Worm (Caenorhabditis elegans) whole organism, L1 larva: Measurements from ENCODE around the gene dct-12.

Source experiments
- F16B12.6 ChIP-seq: fragments of 150-350 bp; optimal IDR thresholded peaks from 2 replicates; lab custom pipeline; 2014; ENCODE audit warnings: missing biosample characterization, missing genetic modification characterization
- aha-1 ChIP-seq: fragments of 150-350 bp; optimal IDR thresholded peaks from 2 replicates; lab custom pipeline; 2014; ENCODE audit warnings: missing biosample characterization, missing genetic modification characterization
- blmp-1 ChIP-seq: fragments of 150-350 bp; optimal IDR thresholded peaks from 2 replicates; lab custom pipeline; 2014; ENCODE audit warnings: missing biosample characterization, missing genetic modification characterization
- ceh-8 ChIP-seq: fragments of 200-800 bp; sonication (Bioruptor generic); optimal IDR thresholded peaks from 2 replicates; lab custom pipeline; 2018; ENCODE audit warnings: mild to moderate bottlenecking, missing genetic modification characterization, moderate library complexity, missing compliant biosample characterization
- ceh-82 ChIP-seq, 3 experiments: fragments of 150-350 bp in 1 of 3; sonication (generic microtip) in 2 of 3; optimal IDR thresholded peaks; 2 replicates each; lab custom pipeline; 2014 to 2017; ENCODE audit warnings: missing biosample characterization in 3 of 3, missing genetic modification characterization in 3 of 3
- ceh-88 ChIP-seq: fragments of 200-800 bp; sonication (Bioruptor generic); IDR thresholded peaks from 2 replicates; pipeline ENCODE4 v1.3.6; 2022; ENCODE audit warnings: missing genetic modification characterization, missing compliant biosample characterization
- ces-1 ChIP-seq: fragments of 150-350 bp; optimal IDR thresholded peaks from 2 replicates; lab custom pipeline; 2014; ENCODE audit warnings: missing biosample characterization, missing genetic modification reagents, missing genetic modification characterization
- efl-1 ChIP-seq, 4 experiments: fragments of 150-350 bp; optimal IDR thresholded peaks in 3 of 4; peaks in 1 of 4; 1 replicate in 1 of 4; 2 replicates in 3 of 4; lab custom pipeline; 2014; ENCODE audit warnings: missing biosample characterization in 2 of 4, missing genetic modification characterization in 2 of 4, missing genetic modification reagents in 2 of 4
- efl-3 ChIP-seq: fragments of 200-800 bp; sonication (Bioruptor generic); optimal IDR thresholded peaks from 2 replicates; lab custom pipeline; 2018; ENCODE audit warnings: mild to moderate bottlenecking, missing genetic modification characterization, missing compliant biosample characterization
- egl-27 ChIP-seq, 2 experiments: fragments of 150-350 bp in 1 of 2; sonication (generic microtip); optimal IDR thresholded peaks; 3 replicates each; lab custom pipeline; 2017 to 2018; ENCODE audit warnings: missing biosample characterization in 2 of 2, missing genetic modification characterization in 2 of 2, missing genetic modification reagents in 2 of 2
- elt-2 ChIP-seq: sonication (generic microtip); optimal IDR thresholded peaks from 2 replicates; lab custom pipeline; 2016; ENCODE audit warnings: missing genetic modification characterization, mild to moderate bottlenecking, inconsistent platforms, missing compliant biosample characterization, missing genetic modification reagents
- ets-5 ChIP-seq: fragments of 200-800 bp; sonication (Bioruptor generic); IDR thresholded peaks from 2 replicates; pipeline ENCODE4 v1.3.6; 2022; ENCODE audit warnings: missing genetic modification characterization, missing compliant biosample characterization
- fkh-10 ChIP-seq: sonication (generic microtip); optimal IDR thresholded peaks from 2 replicates; lab custom pipeline; 2017; ENCODE audit warnings: missing biosample characterization, missing genetic modification reagents, missing genetic modification characterization
- fkh-4 ChIP-seq: sonication (generic microtip); optimal IDR thresholded peaks from 2 replicates; lab custom pipeline; 2016; ENCODE audit warnings: missing compliant biosample characterization, missing genetic modification characterization, borderline replicate concordance
- grh-1 ChIP-seq: fragments of 200-800 bp; sonication (Bioruptor generic); IDR thresholded peaks from 2 replicates; pipeline ENCODE4 v1.3.6; 2022; ENCODE audit warnings: missing genetic modification reagents, missing genetic modification characterization, missing compliant biosample characterization
- hlh-4 ChIP-seq: sonication (generic microtip); optimal IDR thresholded peaks from 2 replicates; lab custom pipeline; 2016; ENCODE audit warnings: mild to moderate bottlenecking, missing genetic modification characterization, missing compliant biosample characterization
- isw-1 ChIP-seq: fragments of 200-800 bp; sonication (Bioruptor generic); IDR thresholded peaks from 2 replicates; pipeline ENCODE4 v1.3.6; 2022; ENCODE audit warnings: missing genetic modification characterization, missing compliant biosample characterization
- jun-1 ChIP-seq: fragments of 150-350 bp; optimal IDR thresholded peaks from 2 replicates; lab custom pipeline; 2014; ENCODE audit warnings: missing biosample characterization, missing genetic modification reagents, missing genetic modification characterization
- lin-13 ChIP-seq: fragments of 150-350 bp; optimal IDR thresholded peaks from 2 replicates; lab custom pipeline; 2014; ENCODE audit warnings: missing biosample characterization, missing genetic modification reagents, missing genetic modification characterization
- lin-15B ChIP-seq: fragments of 150-350 bp; sonication (generic microtip); optimal IDR thresholded peaks from 3 replicates; lab custom pipeline; 2014; ENCODE audit warnings: missing biosample characterization, missing genetic modification characterization
- lin-35 ChIP-seq, 2 experiments: fragments of 150-350 bp; optimal IDR thresholded peaks; 2 replicates each; lab custom pipeline; 2014; ENCODE audit warnings: missing biosample characterization in 2 of 2, missing genetic modification characterization in 2 of 2, missing genetic modification reagents in 2 of 2
- lir-3 ChIP-seq: sonication (generic microtip); optimal IDR thresholded peaks from 2 replicates; lab custom pipeline; 2016; ENCODE audit warnings: mild to moderate bottlenecking, missing genetic modification characterization, moderate library complexity, missing compliant biosample characterization; ENCODE audit not compliant: poor library complexity
- lsy-2 ChIP-seq, 2 experiments: fragments of 150-350 bp; optimal IDR thresholded peaks; 2 replicates each; lab custom pipeline; 2014; ENCODE audit warnings: missing biosample characterization in 2 of 2, missing genetic modification characterization in 2 of 2
- mdl-1 ChIP-seq, 2 experiments: fragments of 150-350 bp; optimal IDR thresholded peaks; 2 replicates each; lab custom pipeline; 2014 to 2017; ENCODE audit warnings: missing biosample characterization in 2 of 2, missing genetic modification characterization in 2 of 2, inconsistent platforms in 1 of 2
- nhr-12 ChIP-seq: sonication (generic microtip); optimal IDR thresholded peaks from 2 replicates; lab custom pipeline; 2017; ENCODE audit warnings: missing biosample characterization, missing genetic modification characterization
- nhr-19 ChIP-seq: fragments of 200-800 bp; sonication (Bioruptor generic); conservative IDR thresholded peaks from 2 replicates; pipeline ENCODE4 v1.3.6; 2022; ENCODE audit warnings: missing genetic modification characterization, missing compliant biosample characterization
- nhr-28 ChIP-seq: fragments of 150-350 bp; optimal IDR thresholded peaks from 2 replicates; lab custom pipeline; 2014; ENCODE audit warnings: missing biosample characterization, missing genetic modification characterization
- nhr-47 ChIP-seq: sonication (generic microtip); optimal IDR thresholded peaks from 2 replicates; lab custom pipeline; 2016; ENCODE audit warnings: mild to moderate bottlenecking, missing genetic modification characterization, moderate library complexity, missing compliant biosample characterization
- nhr-71 ChIP-seq: sonication (generic microtip); optimal IDR thresholded peaks from 2 replicates; lab custom pipeline; 2016; ENCODE audit warnings: mild to moderate bottlenecking, missing genetic modification characterization, moderate library complexity, missing compliant biosample characterization
- nhr-85 ChIP-seq: sonication (generic microtip); peaks from one replicate; lab custom pipeline; 2016; ENCODE audit warnings: missing genetic modification characterization, inconsistent platforms, missing compliant biosample characterization
- pqm-1 ChIP-seq: sonication (generic microtip); optimal IDR thresholded peaks from 3 replicates; lab custom pipeline; 2017; ENCODE audit warnings: missing biosample characterization, missing genetic modification characterization
- rnt-1 ChIP-seq: sonication (generic microtip); optimal IDR thresholded peaks from 2 replicates; lab custom pipeline; 2016; ENCODE audit warnings: mild to moderate bottlenecking, missing genetic modification characterization, moderate library complexity, missing compliant biosample characterization
- skn-1 ChIP-seq: fragments of 150-350 bp; optimal IDR thresholded peaks from 2 replicates; lab custom pipeline; 2014; ENCODE audit warnings: missing biosample characterization, missing genetic modification characterization
- snpc-4 ChIP-seq: fragments of 150-350 bp; optimal IDR thresholded peaks from 2 replicates; lab custom pipeline; 2014; ENCODE audit warnings: missing biosample characterization, missing genetic modification characterization
- snu-23 ChIP-seq: sonication (generic microtip); optimal IDR thresholded peaks from 2 replicates; lab custom pipeline; 2016; ENCODE audit warnings: missing genetic modification characterization, missing compliant biosample characterization
- sptf-1 ChIP-seq: fragments of 150-350 bp; optimal IDR thresholded peaks from 2 replicates; lab custom pipeline; 2014; ENCODE audit warnings: missing biosample characterization, missing genetic modification characterization
- tbx-2 ChIP-seq: sonication (generic microtip); optimal IDR thresholded peaks from 2 replicates; lab custom pipeline; 2016; ENCODE audit warnings: missing genetic modification characterization, missing compliant biosample characterization
- tlp-1 ChIP-seq: fragments of 150-350 bp; optimal IDR thresholded peaks from 2 replicates; lab custom pipeline; 2014; ENCODE audit warnings: missing biosample characterization, missing genetic modification characterization
- unc-130 ChIP-seq: fragments of 150-350 bp; optimal IDR thresholded peaks from 2 replicates; lab custom pipeline; 2017; ENCODE audit warnings: missing biosample characterization, missing genetic modification characterization, inconsistent platforms
- unc-30 ChIP-seq: sonication (generic microtip); optimal IDR thresholded peaks from 2 replicates; lab custom pipeline; 2017; ENCODE audit warnings: missing biosample characterization, missing genetic modification characterization
- unc-62 ChIP-seq: fragments of 150-350 bp; optimal IDR thresholded peaks from 2 replicates; lab custom pipeline; 2014; ENCODE audit warnings: missing biosample characterization, missing genetic modification reagents, missing genetic modification characterization
- unc-98 ChIP-seq: fragments of 200-800 bp; sonication (Bioruptor generic); IDR thresholded peaks from 2 replicates; pipeline ENCODE4 v1.3.6; 2022; ENCODE audit warnings: missing genetic modification characterization, missing compliant biosample characterization
- xbp-1 ChIP-seq: sonication (generic microtip); optimal IDR thresholded peaks from 2 replicates; lab custom pipeline; 2016; ENCODE audit warnings: missing genetic modification characterization, missing compliant biosample characterization
- ztf-11 ChIP-seq, 2 experiments: sonication (generic microtip); optimal IDR thresholded peaks; 2 replicates each; lab custom pipeline; 2016 to 2017; ENCODE audit warnings: missing genetic modification characterization in 2 of 2, missing biosample characterization in 1 of 2, missing compliant biosample characterization in 1 of 2

The dct-12 gene

DNA sequence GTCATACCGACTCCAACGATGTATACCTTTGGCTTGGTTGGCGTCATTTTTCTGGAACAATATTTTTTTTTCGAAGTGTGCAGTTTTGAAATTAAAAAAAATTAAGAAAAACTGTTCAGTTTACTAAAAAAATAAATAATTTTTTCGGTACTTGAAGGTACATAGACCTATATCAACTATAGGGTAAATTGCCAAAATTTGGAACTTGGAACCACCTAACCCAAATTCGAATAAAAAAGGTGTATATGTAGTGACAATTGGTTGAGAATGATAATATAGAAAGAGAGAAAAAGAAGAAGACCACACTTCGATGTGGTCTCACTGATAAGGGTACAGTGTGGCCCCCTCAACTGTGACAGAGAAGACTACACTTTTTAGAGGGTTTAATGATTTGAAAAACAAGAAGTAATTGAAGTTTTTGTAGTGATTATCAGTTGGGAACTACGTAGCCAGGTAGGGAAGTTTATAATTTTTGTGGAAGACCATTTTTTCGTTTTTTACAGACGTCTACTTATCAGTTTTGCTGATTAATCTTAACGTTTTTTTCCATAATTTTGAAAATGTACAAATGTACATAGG, 6.5 kb downstream of the dct-12 start, which contains the start of gene daf-22 (continued):
- TF ChIP-seq efl-3 (GFP tag; lab: Kevin White, UChicago), result no peak
- TF ChIP-seq unc-30, result no peak
- no peak for TF ChIP-seq grh-1 (GFP tag; lab: Robert Waterston, UW)
- peak in 1 of 2 experiments; percentile 41 for TF ChIP-seq lin-35 (GFP tag; optimal IDR thresholded peaks at IDR 0.05; lab: Kevin White, UChicago)
- no peak for TF ChIP-seq nhr-28 (tag; lab: Kevin White, UChicago)
- no peak for TF ChIP-seq unc-62
- TF ChIP-seq xbp-1 (tag; lab: Kevin White, UChicago), result no peak
- TF ChIP-seq ceh-88 (GFP tag; lab: Robert Waterston, UW), result no peak
- no peak for TF ChIP-seq lsy-2 (tag; optimal IDR thresholded peaks at IDR 0.05; lab: Kevin White, UChicago)
- TF ChIP-seq ces-1 (GFP tag; lab: Kevin White, UChicago), result no peak
- peak; percentile 84 for TF ChIP-seq elt-2 (tag; lab: Kevin White, UChicago)
- no peak for TF ChIP-seq hlh-4 (tag; lab: Kevin White, UChicago)
- no peak for TF ChIP-seq nhr-47 (tag; lab: Kevin White, UChicago)
- TF ChIP-seq mdl-1 (tag; optimal IDR thresholded peaks at IDR 0.05; lab: Kevin White, UChicago), result no peak
- TF ChIP-seq lin-13 (GFP tag; lab: Kevin White, UChicago), result no peak
- no peak for TF ChIP-seq lin-15B (tag; lab: Kevin White, UChicago)
- no peak for TF ChIP-seq skn-1 (tag; lab: Kevin White, UChicago)
- TF ChIP-seq jun-1, result no peak
- TF ChIP-seq fkh-4, result no peak
- no peak for TF ChIP-seq unc-98 (GFP tag; lab: Robert Waterston, UW)
- no peak for TF ChIP-seq ceh-8 (GFP tag; lab: Kevin White, UChicago)
- TF ChIP-seq tlp-1 (tag; lab: Kevin White, UChicago), result no peak
- TF ChIP-seq sptf-1 (tag; lab: Kevin White, UChicago), result no peak
- TF ChIP-seq nhr-85 (tag; lab: Kevin White, UChicago), result no peak
- TF ChIP-seq egl-27 (tag; optimal IDR thresholded peaks at IDR 0.05; lab: Kevin White, UChicago), result no peak
- TF ChIP-seq rnt-1 (tag; lab: Kevin White, UChicago), result no peak
- TF ChIP-seq isw-1 (GFP tag; lab: Robert Waterston, UW), result no peak
- no peak for TF ChIP-seq unc-130 (tag; lab: Kevin White, UChicago)
- no peak for TF ChIP-seq snpc-4 (tag; lab: Kevin White, UChicago)
- peak; percentile 3 for TF ChIP-seq snu-23 (GFP tag; lab: Kevin White, UChicago)
- TF ChIP-seq tbx-2 (tag; lab: Kevin White, UChicago), result no peak
- TF ChIP-seq ceh-82 (tag; optimal IDR thresholded peaks at IDR 0.05; lab: Kevin White, UChicago), result no peak
- TF ChIP-seq blmp-1, result peak; percentile 5
- no peak for TF ChIP-seq ztf-11 (tag; optimal IDR thresholded peaks at IDR 0.05; lab: Kevin White, UChicago)
- TF ChIP-seq fkh-10 (GFP tag; lab: Kevin White, UChicago), result no peak
- no peak for TF ChIP-seq F16B12.6
- TF ChIP-seq efl-1 (optimal IDR thresholded peaks at IDR 0.05; lab: Kevin White, UChicago), result no peak
- TF ChIP-seq efl-1 (GFP tag; optimal IDR thresholded peaks at IDR 0.05 in 1 of 2; lab: Kevin White, UChicago), result peak in 1 of 2 experiments; percentile 80
- TF ChIP-seq ets-5, result no peak
- TF ChIP-seq pqm-1, result no peak
- TF ChIP-seq lir-3 (tag; lab: Kevin White, UChicago), result no peak
- TF ChIP-seq aha-1 (tag; lab: Kevin White, UChicago), result no peak
- TF ChIP-seq nhr-71 (tag; lab: Kevin White, UChicago), result no peak
- TF ChIP-seq nhr-12 (tag; lab: Kevin White, UChicago), result no peak
- TF ChIP-seq nhr-19 (GFP tag; lab: Robert Waterston, UW), result no peak
